Worm (Caenorhabditis elegans): ENCODE results near the gene F49E8.8.

F49E8.8 gene

DNA sequence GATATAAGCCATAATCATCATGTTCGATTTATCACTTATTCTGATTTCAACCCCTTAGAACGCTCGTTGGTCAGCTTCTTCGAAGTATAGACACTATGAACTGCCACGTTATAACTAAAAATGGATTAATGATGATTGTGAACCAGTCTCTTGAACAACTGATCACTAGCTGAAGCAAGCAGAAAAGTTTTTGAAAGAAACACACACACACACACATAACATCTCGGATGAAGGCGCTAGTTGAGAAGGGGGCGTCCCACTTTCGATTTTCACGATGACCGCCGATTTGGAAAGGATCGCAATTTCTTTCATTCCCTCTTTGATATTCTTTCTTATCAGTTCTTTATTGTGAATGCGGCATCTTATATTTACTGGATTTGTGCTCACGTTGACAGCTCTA is 12.2 kb downstream of the F49E8.8 start, which contains the start of gene clec-180:
TSS of gene clec-180 (plus strand) at position 301 of the 400 bp plus-strand sequence.
- TF ChIP-seq cog-1 (tag; optimal IDR thresholded peaks at IDR 0.05) (no peak), ref-1 (GFP tag; conservative IDR thresholded peaks at IDR 0.05) (no peak)

DNA sequence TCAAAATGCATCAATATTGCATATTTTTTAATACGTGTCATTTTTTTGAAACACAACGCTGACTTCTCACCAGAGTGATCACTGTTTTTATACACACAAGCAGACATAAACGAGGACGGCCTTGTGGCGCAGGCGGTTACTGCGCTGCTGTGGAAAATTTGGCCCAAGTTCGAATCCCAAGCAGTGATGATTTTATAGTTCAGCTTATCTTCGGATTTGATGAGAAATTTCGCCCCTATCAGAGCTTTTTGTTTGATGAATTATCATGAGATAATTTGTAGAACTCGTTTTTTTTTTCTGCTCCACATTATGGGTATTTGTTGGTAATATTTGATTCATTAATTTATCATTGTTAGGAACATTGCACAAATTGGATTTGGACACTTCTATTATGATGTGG is 17.5 kb downstream of the F49E8.8 start:
- TF ChIP-seq ref-1 (GFP tag; conservative IDR thresholded peaks at IDR 0.05) (peak; percentile 92), cog-1 (tag; optimal IDR thresholded peaks at IDR 0.05) (peak; percentile 89), ztf-23 (GFP tag; IDR thresholded peaks at IDR 0.05) (peak; percentile 96), klf-2 (GFP tag; conservative IDR thresholded peaks at IDR 0.05) (peak; percentile 94), tab-1 (GFP tag; IDR thresholded peaks at IDR 0.05) (peak; percentile 97), med-1 (GFP tag; optimal IDR thresholded peaks at IDR 0.05; ENCODE audit: insufficient read depth) (peak; percentile 89), T22C8.4 (GFP tag; IDR thresholded peaks at IDR 0.05) (peak; percentile 94), flt-1 (GFP tag; IDR thresholded peaks at IDR 0.05) (peak; percentile 97), ztf-29 (GFP tag; IDR thresholded peaks at IDR 0.05) (peak; percentile 97)

DNA sequence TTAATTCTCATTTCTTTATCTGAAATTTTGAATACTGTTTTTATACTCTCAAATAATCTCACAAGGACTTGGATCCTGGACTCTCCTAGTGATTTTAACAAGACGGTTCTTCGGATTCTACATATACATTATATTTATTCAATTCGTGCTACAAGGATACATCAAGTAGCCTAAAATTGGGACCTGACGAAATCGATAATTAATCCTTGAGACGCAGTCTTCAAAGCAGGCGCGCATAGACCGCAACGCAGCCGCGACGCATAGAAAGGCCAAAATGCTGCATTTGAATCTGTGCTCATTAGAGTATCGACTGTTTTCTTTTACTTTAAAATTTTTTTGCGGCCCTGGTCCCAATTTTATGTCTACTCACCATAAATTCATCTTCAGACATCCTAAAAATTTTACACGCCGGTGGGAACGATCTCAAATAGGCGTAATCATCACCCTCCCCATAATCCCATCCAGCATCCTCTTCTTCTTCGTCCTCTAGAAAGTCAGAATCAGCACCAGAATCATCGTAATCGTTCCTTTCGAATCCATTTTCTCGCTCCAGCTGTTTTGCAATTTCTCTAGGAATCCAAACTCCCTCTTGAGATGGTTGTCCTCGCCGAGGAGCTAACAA is 18.8 kb downstream of the F49E8.8 start, which contains the start of gene cec-4:
TSS of gene cec-4 (plus strand) at position 572 of the 622 bp plus-strand sequence.
- TF ChIP-seq T22C8.4 (GFP tag; IDR thresholded peaks at IDR 0.05) (0 out of 2 replicates have a peak, but pooled peaks have one; percentile 8), med-1 (GFP tag; optimal IDR thresholded peaks at IDR 0.05; ENCODE audit: insufficient read depth) (no peak)

DNA sequence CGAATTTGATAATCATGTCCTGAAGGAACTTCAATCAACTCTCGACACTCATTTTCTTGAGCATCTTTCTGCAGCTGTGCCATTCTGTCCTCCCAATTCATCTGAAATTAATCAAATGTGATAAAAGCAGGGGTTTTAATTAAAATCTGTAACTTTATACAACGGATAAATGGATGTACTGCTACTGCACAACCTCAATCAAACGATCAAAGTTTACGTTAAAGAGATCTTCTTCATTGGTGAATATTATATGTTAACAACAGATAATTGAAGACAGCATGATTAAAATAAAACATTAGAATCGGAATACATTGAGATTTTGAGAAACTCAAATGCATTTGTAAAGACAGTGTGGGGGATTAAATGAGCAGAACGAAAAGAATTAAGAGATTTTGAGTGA is 21.8 kb downstream of the F49E8.8 start, which contains the start of gene F32E10.5:
TSS of gene F32E10.5 (minus strand) at position 101 of the 400 bp plus-strand sequence.
- TF ChIP-seq tab-1 (GFP tag; IDR thresholded peaks at IDR 0.05), result no peak
- no peak for TF ChIP-seq ztf-23 (GFP tag; IDR thresholded peaks at IDR 0.05)
- TF ChIP-seq T22C8.4 (GFP tag; IDR thresholded peaks at IDR 0.05), result no peak
- TF ChIP-seq ref-1 (GFP tag; conservative IDR thresholded peaks at IDR 0.05), result no peak
- no peak for TF ChIP-seq cog-1 (tag; optimal IDR thresholded peaks at IDR 0.05)
- no peak for TF ChIP-seq klf-2 (GFP tag; conservative IDR thresholded peaks at IDR 0.05)
- TF ChIP-seq ztf-29 (GFP tag; IDR thresholded peaks at IDR 0.05), result no peak
- TF ChIP-seq med-1 (GFP tag; optimal IDR thresholded peaks at IDR 0.05; ENCODE audit: insufficient read depth), result no peak
- no peak for TF ChIP-seq flt-1 (GFP tag; IDR thresholded peaks at IDR 0.05)

DNA sequence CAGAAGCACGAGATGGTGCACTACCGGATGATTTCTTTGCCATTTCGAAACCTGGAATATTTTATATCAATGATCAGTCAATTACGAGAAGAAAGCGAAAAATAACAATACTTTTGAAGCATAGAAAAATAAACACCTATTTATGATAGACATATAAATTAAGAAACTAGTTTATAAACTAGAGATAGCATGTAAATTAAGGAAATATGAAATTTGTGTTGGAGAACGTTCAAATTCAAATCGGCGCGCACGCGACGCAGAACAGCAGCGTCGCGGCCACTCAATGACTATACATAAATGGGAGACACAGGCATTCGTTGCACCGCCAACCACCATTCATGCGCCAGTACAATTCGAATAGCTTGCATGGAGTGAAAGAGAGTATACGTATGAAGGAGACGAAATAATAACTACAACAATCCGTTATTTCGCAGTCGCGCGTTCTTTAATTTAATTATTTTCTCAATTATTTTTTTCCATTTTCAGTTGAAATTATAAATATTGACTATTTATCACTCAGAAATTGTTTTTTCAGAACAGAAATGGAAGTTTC is 23.7 kb downstream of the F49E8.8 start, which contains the start of the genes cec-5 and nol-10:
TSS of gene cec-5 (minus strand) at position 51 of the 553 bp plus-strand sequence.
TSS of gene nol-10 (plus strand) at position 536 of the 553 bp plus-strand sequence.
- TF ChIP-seq flt-1 (GFP tag; IDR thresholded peaks at IDR 0.05) (peak; percentile 45; the same call in 1 of the 2 replicates), ref-1 (GFP tag; conservative IDR thresholded peaks at IDR 0.05) (no peak), cog-1 (tag; optimal IDR thresholded peaks at IDR 0.05) (peak; percentile 70)

DNA sequence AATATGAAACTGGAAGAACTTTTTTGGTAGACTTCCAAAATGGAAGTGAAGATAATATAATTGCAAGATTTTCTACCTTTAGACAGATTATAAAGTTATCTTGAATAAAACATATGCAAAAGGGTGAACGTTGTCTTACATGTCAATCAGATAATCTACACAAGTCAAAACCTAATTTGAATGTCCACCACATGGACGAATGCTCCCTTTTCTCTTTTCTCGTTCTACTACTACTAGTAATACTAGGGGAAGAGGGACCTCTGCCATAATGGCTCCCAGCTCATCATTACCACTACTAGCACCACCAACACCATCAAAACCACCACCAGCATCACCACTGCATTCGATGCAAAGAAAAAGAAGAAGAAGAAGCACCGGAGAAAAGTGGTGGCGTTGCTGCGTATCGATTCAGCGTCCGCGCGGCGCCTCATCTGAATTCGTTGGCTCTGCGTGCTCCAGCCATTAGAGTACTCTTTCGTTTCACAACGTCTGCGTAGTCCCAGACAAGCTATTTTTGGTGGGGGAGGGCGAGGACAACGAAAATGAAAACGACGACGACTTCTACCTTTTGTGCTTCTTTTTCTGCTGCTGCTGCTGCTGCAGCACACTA is 28.9 kb downstream of the F49E8.8 start:
- TF ChIP-seq ztf-23 (GFP tag; IDR thresholded peaks at IDR 0.05), result no peak
- no peak for TF ChIP-seq flt-1 (GFP tag; IDR thresholded peaks at IDR 0.05)
- TF ChIP-seq ztf-29 (GFP tag; IDR thresholded peaks at IDR 0.05), result no peak
- no peak for TF ChIP-seq cog-1 (tag; optimal IDR thresholded peaks at IDR 0.05)
- no peak for TF ChIP-seq med-1 (GFP tag; optimal IDR thresholded peaks at IDR 0.05; ENCODE audit: insufficient read depth)
- no peak for TF ChIP-seq T22C8.4 (GFP tag; IDR thresholded peaks at IDR 0.05)
- TF ChIP-seq klf-2 (GFP tag; conservative IDR thresholded peaks at IDR 0.05), result no peak
- TF ChIP-seq tab-1 (GFP tag; IDR thresholded peaks at IDR 0.05), result no peak
- no peak for TF ChIP-seq ref-1 (GFP tag; conservative IDR thresholded peaks at IDR 0.05)

DNA sequence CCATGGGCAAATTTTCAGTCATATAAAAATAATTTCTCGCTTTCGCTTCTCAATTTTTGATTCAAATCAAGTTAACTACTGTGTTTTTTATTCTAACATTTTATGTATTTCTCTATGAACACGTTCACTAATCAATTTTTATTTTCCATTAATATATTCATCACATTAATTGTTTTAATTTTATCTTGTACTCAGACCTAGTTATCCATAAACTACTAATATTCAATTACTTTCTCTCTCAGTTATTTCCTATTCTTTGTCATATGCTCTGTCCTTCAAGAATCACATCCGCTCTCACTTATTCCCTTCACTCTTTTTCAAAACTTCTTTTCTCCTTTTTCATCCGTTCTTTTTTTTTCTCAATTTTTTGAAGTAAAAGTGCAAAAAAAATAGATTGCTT is 30.5 kb downstream of the F49E8.8 start:
- TF ChIP-seq ztf-29 (GFP tag; IDR thresholded peaks at IDR 0.05) (no peak), tab-1 (GFP tag; IDR thresholded peaks at IDR 0.05) (no peak), med-1 (GFP tag; optimal IDR thresholded peaks at IDR 0.05; ENCODE audit: insufficient read depth) (no peak), ztf-23 (GFP tag; IDR thresholded peaks at IDR 0.05) (no peak), klf-2 (GFP tag; conservative IDR thresholded peaks at IDR 0.05) (no peak), T22C8.4 (GFP tag; IDR thresholded peaks at IDR 0.05) (no peak), flt-1 (GFP tag; IDR thresholded peaks at IDR 0.05) (no peak), cog-1 (tag; optimal IDR thresholded peaks at IDR 0.05) (no peak), ref-1 (GFP tag; conservative IDR thresholded peaks at IDR 0.05) (no peak)

DNA sequence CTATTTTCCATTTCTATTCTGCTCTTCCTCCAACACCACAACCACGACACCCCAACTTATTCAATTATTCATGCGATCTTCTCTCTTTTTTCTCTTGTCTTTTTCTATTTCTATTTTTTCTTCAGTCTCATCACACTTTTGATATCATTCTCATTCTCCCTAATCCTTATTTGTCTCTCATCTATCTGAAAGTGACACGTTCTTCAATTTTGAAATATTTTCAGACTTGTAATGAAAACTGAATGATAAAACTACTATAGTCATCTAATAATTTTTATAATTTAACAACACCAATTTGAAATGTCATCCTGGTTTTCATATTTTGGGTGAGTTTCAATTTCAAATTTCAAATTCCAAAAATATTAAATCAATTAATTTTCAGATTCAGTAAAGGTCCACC is 32.2 kb downstream of the F49E8.8 start, which contains the start of gene cla-1:
TSS of gene cla-1 (plus strand) at position 301 of the 400 bp plus-strand sequence.
- TF ChIP-seq ztf-23 (GFP tag; IDR thresholded peaks at IDR 0.05) (no peak), med-1 (GFP tag; optimal IDR thresholded peaks at IDR 0.05; ENCODE audit: insufficient read depth) (no peak), ztf-29 (GFP tag; IDR thresholded peaks at IDR 0.05) (no peak), tab-1 (GFP tag; IDR thresholded peaks at IDR 0.05) (no peak), flt-1 (GFP tag; IDR thresholded peaks at IDR 0.05) (no peak), T22C8.4 (GFP tag; IDR thresholded peaks at IDR 0.05) (no peak), ref-1 (GFP tag; conservative IDR thresholded peaks at IDR 0.05) (no peak)

DNA sequence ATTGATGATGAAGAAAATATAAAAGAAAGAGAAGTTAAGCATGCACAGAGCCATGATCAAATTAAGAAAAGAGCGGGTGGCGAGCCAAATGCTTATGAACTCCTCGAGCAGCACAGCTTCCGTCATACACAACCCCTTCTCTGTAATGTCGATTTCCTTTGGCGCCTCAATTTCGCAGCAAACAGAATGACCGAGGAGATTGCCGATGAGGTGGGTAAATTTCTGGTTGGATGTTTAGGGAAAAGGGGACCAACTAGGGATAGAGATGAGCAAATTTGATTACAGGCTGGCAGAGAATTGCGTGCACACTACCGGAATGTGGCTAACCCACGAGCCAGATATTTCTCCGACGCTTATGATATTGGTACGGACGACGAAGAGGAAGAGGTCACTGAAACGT is 49.0 kb downstream of the F49E8.8 start:
- TF ChIP-seq cog-1 (tag; optimal IDR thresholded peaks at IDR 0.05) (no peak), med-1 (GFP tag; optimal IDR thresholded peaks at IDR 0.05; ENCODE audit: insufficient read depth) (no peak), tab-1 (GFP tag; IDR thresholded peaks at IDR 0.05) (no peak)
